Worm (Caenorhabditis elegans) whole organism, dauer: Measurements from ENCODE around the gene C55C3.73.

Experiments
- unc-62 ChIP-seq: sonication (generic microtip); optimal IDR thresholded peaks from 2 replicates; lab custom pipeline; 2017; ENCODE audit warnings: missing biosample characterization, missing genetic modification reagents, missing genetic modification characterization

Gene C55C3.73

DNA sequence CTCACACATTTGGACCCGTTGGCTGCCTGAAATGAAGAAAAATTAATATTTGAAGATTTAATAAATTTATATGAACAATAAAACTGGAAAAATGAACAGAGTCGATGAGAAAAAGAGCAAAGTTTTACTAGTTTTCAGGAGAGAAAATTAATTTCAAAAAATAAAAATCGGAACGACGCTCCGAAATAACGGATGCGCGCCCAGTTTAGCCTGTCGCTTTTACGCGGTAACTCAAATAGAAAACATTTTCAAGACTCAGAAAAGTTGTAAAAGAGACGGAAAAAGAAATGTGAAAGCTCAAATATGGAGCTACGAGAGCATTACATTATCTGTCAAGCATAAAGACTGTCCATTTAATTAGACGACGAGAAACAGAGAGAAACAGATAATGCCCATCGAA, at the start of gene C55C3.73, which contains the start of gene perm-5:
TSS of gene C55C3.73 (minus strand) at position 9 of the 400 bp plus-strand sequence.
TSS of gene perm-5 (minus strand) at position 26 of the 400 bp plus-strand sequence.
- no peak for TF ChIP-seq unc-62 (GFP tag; lab: Kevin White, UChicago)

DNA sequence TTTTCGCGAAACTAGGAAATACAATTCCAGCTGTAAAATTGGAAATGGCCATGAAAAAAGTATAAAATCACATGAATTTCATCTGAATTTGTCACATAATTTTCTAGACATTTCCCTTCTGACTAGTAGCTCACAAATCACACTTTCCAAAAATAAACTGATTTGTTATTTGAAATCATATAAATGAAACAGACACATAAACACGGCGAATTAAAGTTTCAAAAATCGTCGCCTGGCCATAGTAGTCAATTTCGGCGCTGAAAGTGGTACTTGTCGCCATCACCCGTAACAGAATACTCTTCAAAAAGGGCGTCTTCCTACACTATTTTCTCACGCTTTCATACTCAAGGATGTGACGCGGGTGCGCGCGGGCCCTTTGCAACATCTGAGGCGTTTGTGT, 49.5 kb upstream of the C55C3.73 start:
- TF ChIP-seq unc-62 (GFP tag; lab: Kevin White, UChicago) = no peak

DNA sequence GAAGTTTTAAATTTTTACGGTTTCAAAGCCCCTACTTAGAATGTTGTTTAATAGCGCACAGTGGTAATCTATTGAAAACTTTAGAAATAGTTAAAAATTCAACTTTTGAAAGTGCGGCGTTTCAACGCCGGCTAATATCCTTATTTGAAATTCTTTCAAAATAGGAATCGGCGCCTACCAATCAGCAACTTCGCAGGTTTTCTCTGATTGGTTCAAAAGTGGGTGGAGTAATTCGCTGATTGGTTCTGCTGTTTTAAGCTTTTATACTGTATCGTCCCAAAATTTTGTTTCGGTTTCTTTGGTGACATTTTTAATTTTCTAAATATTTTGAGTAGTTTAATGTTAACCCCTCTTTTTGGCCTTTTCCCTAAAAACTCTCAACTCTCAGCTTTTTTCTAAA, 48.7 kb upstream of the C55C3.73 start:
- TF ChIP-seq unc-62 (GFP tag; lab: Kevin White, UChicago) = no peak

DNA sequence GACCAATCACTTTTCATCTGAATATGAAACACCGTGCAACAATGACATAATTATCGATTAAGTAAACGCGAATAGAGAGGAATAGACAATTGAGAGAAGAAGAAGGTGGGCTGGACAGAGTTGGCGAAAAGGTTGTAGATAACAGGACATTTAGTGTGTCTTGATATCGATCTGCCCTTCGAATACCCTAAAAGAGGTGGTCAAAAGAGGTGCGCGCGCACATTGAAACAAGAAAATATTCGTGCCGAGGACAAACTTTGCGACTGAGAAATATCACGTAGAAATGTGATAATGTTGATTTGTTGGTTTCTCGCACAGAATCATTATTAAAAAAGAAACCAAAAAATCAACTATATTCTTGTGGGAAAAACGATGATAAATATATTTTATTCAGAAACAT, 46.6 kb upstream of the C55C3.73 start:
- TF ChIP-seq unc-62 (GFP tag; lab: Kevin White, UChicago) = no peak

DNA sequence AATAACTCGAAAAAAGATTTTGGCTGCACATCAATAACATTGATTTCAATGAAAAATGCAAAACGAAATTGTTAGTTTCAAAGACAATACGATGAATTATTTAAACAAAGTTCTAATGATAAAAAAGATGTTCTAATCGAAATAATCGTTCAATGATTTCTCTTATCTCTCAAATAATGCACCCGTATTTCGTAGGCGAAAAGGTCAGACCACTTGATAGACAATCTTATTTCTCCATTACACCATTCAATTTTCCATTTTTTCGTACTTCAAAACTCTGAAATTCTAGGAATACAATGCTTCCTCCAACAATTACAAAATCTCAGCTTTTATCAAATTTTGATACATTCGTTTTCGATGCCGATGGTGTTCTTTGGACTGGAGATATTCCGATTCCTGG, 40.9 kb upstream of the C55C3.73 start, which contains the start of gene C45E5.1:
TSS of gene C45E5.1 (plus strand) at position 290 of the 400 bp plus-strand sequence.
- TF ChIP-seq unc-62 (GFP tag; lab: Kevin White, UChicago) = no peak

DNA sequence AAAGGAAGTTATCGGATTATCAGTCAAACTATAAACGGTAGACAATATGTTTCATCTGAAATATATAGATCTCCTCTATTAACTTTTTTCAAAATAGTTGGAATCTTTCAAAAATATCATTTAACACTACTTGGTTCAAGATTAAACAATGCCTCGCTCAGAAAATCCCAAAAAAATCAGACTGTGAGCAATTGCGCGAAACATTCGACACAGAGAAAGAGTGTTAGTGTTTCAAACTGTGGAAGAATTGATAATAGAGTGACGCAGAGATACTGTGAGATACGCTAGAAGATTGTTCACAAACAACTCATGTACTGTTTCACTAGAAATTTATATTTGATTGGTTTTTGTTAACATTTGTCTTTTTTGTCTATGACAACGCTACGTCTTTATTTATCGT, 37.8 kb upstream of the C55C3.73 start, which contains the start of gene chil-11:
TSS of gene chil-11 (plus strand) at position 301 of the 400 bp plus-strand sequence.
- no peak for TF ChIP-seq unc-62 (GFP tag; lab: Kevin White, UChicago)

DNA sequence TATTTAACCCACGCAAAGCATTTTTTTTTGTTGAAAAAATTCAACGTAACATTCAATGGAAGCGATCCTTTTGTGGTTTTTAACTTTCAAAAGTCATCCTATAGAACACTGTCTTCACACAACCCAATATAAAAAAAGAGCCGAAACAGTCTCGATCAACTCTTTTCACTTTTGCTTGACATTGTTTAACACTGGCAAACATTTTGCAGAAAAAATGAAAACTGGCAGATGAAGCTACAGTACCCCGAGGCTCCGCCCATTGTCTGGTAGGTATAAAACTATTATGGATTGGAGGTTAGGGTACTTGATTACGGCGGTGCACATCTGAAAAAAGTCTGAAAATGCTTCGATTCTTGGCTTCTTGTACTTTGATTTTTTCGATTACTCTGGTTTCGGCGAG, 31.5 kb upstream of the C55C3.73 start, which contains the start of gene cpg-18:
TSS of gene cpg-18 (plus strand) at position 301 of the 400 bp plus-strand sequence.
- TF ChIP-seq unc-62 (GFP tag; lab: Kevin White, UChicago) = no peak

DNA sequence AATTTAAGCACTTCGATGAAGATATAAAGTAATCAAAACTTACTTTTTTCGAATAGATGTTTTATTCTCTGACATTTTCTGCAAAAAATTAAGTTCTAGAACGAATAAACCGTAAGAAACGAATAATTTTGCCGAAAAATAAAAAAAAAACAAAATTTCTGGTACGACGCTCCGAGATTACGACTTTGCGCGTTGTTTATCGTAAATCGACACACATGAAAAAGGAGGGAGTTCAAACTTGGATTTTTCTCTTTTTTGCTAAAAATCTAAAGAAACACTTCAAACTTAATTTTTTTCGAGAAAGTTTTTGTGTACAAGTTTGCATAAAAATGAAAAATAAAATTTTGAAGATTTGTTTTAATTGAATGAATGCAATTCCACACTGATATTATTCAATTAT, 28.3 kb upstream of the C55C3.73 start, which contains the start of gene H35B03.2:
TSS of gene H35B03.2 (minus strand) at position 78 of the 400 bp plus-strand sequence.
- no peak for TF ChIP-seq unc-62 (GFP tag; lab: Kevin White, UChicago)

DNA sequence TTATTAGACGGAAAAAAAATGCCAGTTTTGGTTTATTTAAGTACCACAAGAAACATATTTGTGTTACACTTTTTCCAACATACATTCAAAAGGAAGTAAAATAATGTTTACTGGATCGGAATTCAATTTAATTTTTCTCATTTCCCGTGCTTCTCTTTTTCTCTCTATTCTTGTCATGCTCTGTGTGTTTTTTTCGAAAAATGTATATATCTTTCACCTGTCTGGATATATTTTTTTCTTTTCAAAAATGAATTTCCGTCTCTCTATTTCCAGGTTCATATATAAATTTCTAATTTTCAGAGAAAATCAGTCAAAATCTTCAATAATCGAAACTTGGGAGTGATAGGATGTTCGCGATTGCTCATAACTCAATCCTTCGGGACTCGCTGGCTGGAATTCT, 22.0 kb upstream of the C55C3.73 start, which contains the start of gene H35B03.1:
TSS of gene H35B03.1 (plus strand) at position 301 of the 400 bp plus-strand sequence.
- no peak for TF ChIP-seq unc-62 (GFP tag; lab: Kevin White, UChicago)

DNA sequence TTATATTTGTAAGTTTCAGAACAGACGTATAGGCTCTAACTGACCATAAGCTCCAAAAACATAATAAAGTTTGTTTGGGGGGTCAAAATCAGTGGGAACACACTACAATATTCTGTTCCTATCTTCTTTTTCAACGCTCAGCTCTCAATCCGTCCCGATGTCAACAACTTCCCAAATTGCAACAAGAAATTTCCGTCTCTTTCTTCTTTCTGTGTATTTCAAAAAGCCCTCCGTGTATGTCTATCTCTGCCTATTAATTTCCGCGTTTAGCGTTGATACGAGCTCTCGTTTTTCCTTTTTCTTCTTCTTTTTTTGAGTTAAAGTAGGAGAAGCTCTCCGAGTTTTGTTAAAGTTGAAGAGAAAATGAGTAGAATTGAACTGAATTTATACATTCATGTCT, 20.4 kb upstream of the C55C3.73 start:
- no peak for TF ChIP-seq unc-62 (GFP tag; lab: Kevin White, UChicago)

DNA sequence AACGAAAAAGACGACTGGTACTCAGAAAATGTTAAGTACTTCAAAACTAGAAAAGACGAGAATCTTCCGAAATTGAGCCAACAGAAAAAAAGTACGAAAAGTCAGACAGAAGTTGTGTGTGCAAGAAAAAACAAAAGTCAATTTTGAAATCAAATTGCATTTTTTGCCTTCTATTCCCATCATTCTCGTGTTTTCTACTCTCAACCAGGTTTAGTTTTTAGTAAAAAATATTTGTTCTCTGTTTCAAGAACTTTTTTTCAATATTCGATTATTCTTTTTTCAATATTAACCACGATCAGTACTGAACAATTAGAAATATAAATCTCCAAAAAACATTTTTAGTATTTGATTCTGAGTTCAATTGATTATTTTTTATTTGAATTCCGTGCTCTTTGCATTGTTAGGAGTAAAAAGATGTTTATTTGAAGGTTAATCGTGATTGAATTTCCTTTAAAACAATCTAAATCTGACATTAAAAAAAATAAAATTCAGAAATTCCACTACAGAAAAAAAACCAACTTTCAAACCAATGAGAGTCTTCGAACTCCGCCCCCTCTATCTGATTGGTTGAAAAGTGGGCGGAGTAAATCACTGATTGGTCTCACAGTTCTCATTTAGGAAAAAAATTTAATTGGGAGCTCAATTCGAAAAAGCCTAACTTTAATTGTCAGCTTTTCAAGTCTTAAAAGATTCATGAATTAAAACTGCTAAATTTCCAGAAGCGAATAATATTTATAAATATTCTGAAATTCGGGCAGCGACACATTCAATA, 12.3 kb upstream of the C55C3.73 start:
- no peak for TF ChIP-seq unc-62 (GFP tag; lab: Kevin White, UChicago)

DNA sequence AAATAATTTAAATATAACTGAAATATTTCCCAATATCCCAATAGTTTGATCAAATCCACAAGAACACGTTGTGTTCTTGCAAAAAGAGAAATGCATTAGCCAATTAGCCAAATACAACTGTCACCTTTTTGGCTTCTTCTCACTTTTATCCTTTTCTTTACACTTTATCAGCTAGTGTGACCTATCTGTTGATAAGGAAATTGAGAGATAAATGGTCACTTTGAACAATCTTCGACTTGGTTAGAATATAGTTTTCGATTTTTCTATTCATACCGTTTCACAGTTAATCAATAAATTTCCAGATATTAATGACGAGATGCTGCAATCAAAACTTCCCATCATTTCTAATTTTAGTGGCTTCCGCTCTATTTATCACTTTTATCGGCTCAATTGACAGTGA, 5.5 kb upstream of the C55C3.73 start, which contains the start of gene C55C3.1:
TSS of gene C55C3.1 (plus strand) at position 301 of the 400 bp plus-strand sequence.
- no peak for TF ChIP-seq unc-62 (GFP tag; lab: Kevin White, UChicago)

DNA sequence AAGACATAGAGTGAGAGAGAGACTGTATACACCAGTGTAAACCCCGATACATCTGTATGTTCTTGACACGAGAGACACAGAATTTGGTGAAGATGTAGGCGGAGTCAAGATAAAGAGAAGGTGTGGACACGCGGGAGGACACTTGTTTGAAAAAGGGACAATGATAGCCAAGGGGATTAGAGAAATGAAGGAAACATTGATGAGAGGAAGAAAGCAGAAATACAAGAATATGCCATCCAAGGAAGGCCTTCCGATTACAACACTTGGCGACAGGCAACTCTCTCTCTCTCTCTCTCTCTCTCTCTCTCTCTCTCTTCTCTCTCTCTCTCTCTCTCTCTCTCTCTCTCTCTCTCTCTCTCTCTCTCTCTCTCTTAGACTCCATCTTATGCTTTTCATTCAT, 3.4 kb upstream of the C55C3.73 start:
- TF ChIP-seq unc-62 (GFP tag; lab: Kevin White, UChicago) = no peak

DNA sequence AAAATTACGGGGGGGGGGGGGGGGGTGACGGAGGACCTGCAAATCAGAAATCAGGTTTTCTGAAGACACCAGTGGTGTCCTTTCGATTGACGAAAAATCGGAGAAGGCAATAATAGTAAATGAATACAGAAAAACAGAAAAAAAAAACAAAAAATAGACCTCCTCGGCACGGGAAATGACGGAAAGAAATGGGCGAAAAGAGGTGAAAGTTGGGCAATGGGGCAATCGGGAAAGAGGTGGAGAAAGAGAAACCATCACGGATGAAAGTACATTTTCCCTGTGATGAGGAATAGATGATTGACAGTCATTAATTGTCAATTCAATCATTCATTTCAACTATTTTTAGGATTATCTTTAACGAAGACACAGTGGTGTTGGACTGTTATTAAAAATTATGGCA, 666 bp upstream of the C55C3.73 start:
- TF ChIP-seq unc-62 (GFP tag; lab: Kevin White, UChicago) = no peak

DNA sequence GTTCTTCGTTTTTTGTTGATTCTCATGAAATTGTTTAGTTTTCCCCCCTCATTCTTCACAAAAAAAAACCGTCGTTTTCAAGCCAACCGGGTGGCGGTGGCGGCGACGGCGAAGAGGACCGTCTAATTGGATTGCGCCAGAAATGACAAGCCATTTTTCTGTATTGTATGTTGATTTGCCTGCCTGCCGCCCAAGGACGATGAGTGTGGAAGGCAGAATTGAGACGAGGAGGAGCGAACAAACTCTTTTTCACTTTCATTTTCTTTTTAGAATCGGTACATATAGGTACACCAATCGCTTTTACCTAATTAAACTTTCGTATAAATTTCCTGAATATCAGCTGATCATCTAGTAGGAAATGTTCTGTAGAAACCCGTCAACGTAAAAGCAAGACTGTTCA, 1.6 kb downstream of the C55C3.73 start:
- no peak for TF ChIP-seq unc-62 (GFP tag; lab: Kevin White, UChicago)

DNA sequence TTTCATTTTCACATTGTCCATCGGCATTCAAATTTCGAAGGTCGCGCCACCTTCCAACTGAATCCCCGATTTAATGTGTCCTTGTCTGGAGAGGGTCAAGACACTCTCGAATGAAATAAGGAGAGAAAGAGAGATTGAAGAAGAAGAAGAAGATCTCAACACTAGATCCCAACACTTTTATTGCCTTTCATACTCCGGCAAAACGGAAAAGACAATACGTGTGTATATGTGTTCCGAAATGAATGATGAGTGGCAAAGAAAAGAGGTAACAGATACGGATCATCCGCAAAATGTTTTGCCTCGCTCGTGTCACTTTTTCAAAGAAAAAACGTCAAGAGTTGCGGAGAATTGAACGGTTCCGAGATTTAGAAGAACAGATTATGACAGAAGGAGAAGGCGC, 2.9 kb downstream of the C55C3.73 start:
- TF ChIP-seq unc-62 (GFP tag; lab: Kevin White, UChicago) = no peak
